Fruit fly (Drosophila melanogaster) whole organism, adult: Measurements from ENCODE around the gene CG32573.

ENCODE experiments used
- CG12768 ChIP-seq: fragments of 200-800 bp; sonication (Bioruptor generic); optimal IDR thresholded peaks from 2 replicates; lab custom pipeline; 2017; ENCODE audit warnings: missing biosample characterization, missing genetic modification characterization, mild to moderate bottlenecking, moderate library complexity, missing genetic modification reagents
- CG14711 ChIP-seq: fragments of 200-800 bp; sonication (Bioruptor generic); optimal IDR thresholded peaks from 2 replicates; lab custom pipeline; 2018; ENCODE audit warnings: missing biosample characterization, mild to moderate bottlenecking, missing genetic modification characterization, moderate library complexity
- CG1620 ChIP-seq: fragments of 200-800 bp; sonication (Bioruptor generic); optimal IDR thresholded peaks from 2 replicates; lab custom pipeline; 2016; ENCODE audit warnings: missing biosample characterization, missing genetic modification characterization
- CG33017 ChIP-seq: fragments of 200-800 bp; sonication (Bioruptor generic); optimal IDR thresholded peaks from 2 replicates; lab custom pipeline; 2018; ENCODE audit warnings: missing biosample characterization, mild to moderate bottlenecking, missing genetic modification characterization, moderate library complexity
- CG7045 ChIP-seq: fragments of 200-800 bp; sonication (Bioruptor generic); optimal IDR thresholded peaks from 2 replicates; lab custom pipeline; 2017; ENCODE audit warnings: missing biosample characterization, mild to moderate bottlenecking, missing genetic modification characterization
- CG7101 ChIP-seq: fragments of 200-800 bp; sonication (Bioruptor generic); optimal IDR thresholded peaks from 2 replicates; lab custom pipeline; 2018; ENCODE audit warnings: missing biosample characterization, mild to moderate bottlenecking, missing genetic modification characterization, moderate library complexity
- Hr96 ChIP-seq: fragments of 200-800 bp; sonication (Bioruptor generic); optimal IDR thresholded peaks from 2 replicates; lab custom pipeline; 2016; ENCODE audit warnings: missing biosample characterization, missing genetic modification characterization
- Mnt ChIP-seq: fragments of 200-800 bp; sonication (Bioruptor generic); optimal IDR thresholded peaks from 2 replicates; lab custom pipeline; 2016; ENCODE audit warnings: missing biosample characterization, mild to moderate bottlenecking, missing genetic modification characterization
- bab1 ChIP-seq: fragments of 200-800 bp; sonication (Bioruptor generic); optimal IDR thresholded peaks from 3 replicates; lab custom pipeline; 2019; ENCODE audit warnings: missing biosample characterization, mild to moderate bottlenecking, missing genetic modification characterization, moderate library complexity
- cic ChIP-seq: fragments of 200-800 bp; sonication (Bioruptor generic); optimal IDR thresholded peaks from 2 replicates; lab custom pipeline; 2017; ENCODE audit warnings: missing biosample characterization, mild to moderate bottlenecking, missing genetic modification characterization, moderate library complexity
- kay ChIP-seq: fragments of 200-800 bp; sonication (Bioruptor generic); peaks from one replicate; lab custom pipeline; 2016; ENCODE audit warnings: missing biosample characterization, missing genetic modification characterization, borderline replicate concordance
- pad ChIP-seq: fragments of 200-800 bp; sonication (Bioruptor generic); optimal IDR thresholded peaks from 3 replicates; lab custom pipeline; 2017; ENCODE audit warnings: missing biosample characterization, missing genetic modification characterization, mild to moderate bottlenecking, moderate library complexity, missing genetic modification reagents
- tj ChIP-seq: fragments of 200-800 bp; sonication (Bioruptor generic); optimal IDR thresholded peaks from 3 replicates; lab custom pipeline; 2017; ENCODE audit warnings: missing biosample characterization, mild to moderate bottlenecking, missing genetic modification characterization, moderate library complexity
- toe ChIP-seq: fragments of 200-800 bp; sonication (Bioruptor generic); optimal IDR thresholded peaks from 2 replicates; lab custom pipeline; 2016; ENCODE audit warnings: missing biosample characterization, missing genetic modification characterization

dm6 chrX:16632135-16632534 lies 19.0 kb upstream of the CG32573 start, which contains the start of gene CG9777:
- TF ChIP-seq tj (GFP tag; lab: Kevin White, UChicago) = no peak
- TF ChIP-seq Hr96 = no peak
- TF ChIP-seq CG14711 (tag; lab: Kevin White, UChicago) = no peak
- no peak for TF ChIP-seq CG7101 (tag; lab: Kevin White, UChicago)
- no peak for TF ChIP-seq Mnt (GFP tag; lab: Kevin White, UChicago)
- TF ChIP-seq kay (GFP tag; lab: Kevin White, UChicago) = no peak
- TF ChIP-seq toe (GFP tag; lab: Kevin White, UChicago) = no peak
- no peak for TF ChIP-seq CG7045 (GFP tag; lab: Kevin White, UChicago)
- TF ChIP-seq CG33017 (tag; lab: Kevin White, UChicago) = no peak
- TF ChIP-seq pad (GFP tag; lab: Kevin White, UChicago) = no peak
- TF ChIP-seq cic (GFP tag; lab: Kevin White, UChicago) = no peak
- TF ChIP-seq CG12768 (GFP tag; lab: Kevin White, UChicago) = no peak
- TF ChIP-seq bab1 = no peak
- TF ChIP-seq CG1620 (GFP tag; lab: Kevin White, UChicago) = no peak
